Worm (Caenorhabditis elegans): ENCODE data around the gene C23G10.5.

- TF ChIP-seq him-1 (tag; optimal IDR thresholded peaks at IDR 0.05): no peak
- no peak for TF ChIP-seq W03F9.2 (tag; optimal IDR thresholded peaks at IDR 0.05)
These were observed 40.0 kb downstream of the C23G10.5 start, which contains the start of gene esyt-2 for ce11 chrIII:6230870-6231269.
